Worm (Caenorhabditis elegans) whole organism, late embryonic: ENCODE measurements around the gene pyc-1.

ENCODE experiments used
- C38D4.7 ChIP-seq: fragments of 200-800 bp; sonication (Bioruptor generic); optimal IDR thresholded peaks from 2 replicates; lab custom pipeline; 2018; ENCODE audit warnings: mild to moderate bottlenecking, missing genetic modification characterization, moderate library complexity, missing compliant biosample characterization
- F13H6.1 ChIP-seq: sonication (generic microtip); optimal IDR thresholded peaks from 2 replicates; lab custom pipeline; 2016; ENCODE audit warnings: missing genetic modification characterization, missing compliant biosample characterization
- K02D7.2 ChIP-seq: sonication (generic microtip); optimal IDR thresholded peaks from 2 replicates; lab custom pipeline; 2017; ENCODE audit warnings: mild to moderate bottlenecking, missing genetic modification characterization, missing compliant biosample characterization
- K09A11.1 ChIP-seq: sonication (generic microtip); optimal IDR thresholded peaks from 2 replicates; lab custom pipeline; 2017; ENCODE audit warnings: antibody characterized with exemption, mild to moderate bottlenecking, missing genetic modification characterization, missing compliant biosample characterization; ENCODE audit not compliant: insufficient read depth
- T23F11.4 ChIP-seq: fragments of 200-800 bp; sonication (Bioruptor generic); optimal IDR thresholded peaks from 2 replicates; lab custom pipeline; 2018; ENCODE audit warnings: mild to moderate bottlenecking, missing genetic modification characterization, missing compliant biosample characterization
- Y22D7AL.16 ChIP-seq: sonication (generic microtip); optimal IDR thresholded peaks from 2 replicates; lab custom pipeline; 2016; ENCODE audit warnings: missing genetic modification characterization, missing compliant biosample characterization
- ahr-1 ChIP-seq: sonication (generic microtip); optimal IDR thresholded peaks from 2 replicates; lab custom pipeline; 2016; ENCODE audit warnings: missing genetic modification characterization, missing compliant biosample characterization
- ama-1 ChIP-seq: fragments of 150-350 bp; optimal IDR thresholded peaks from 2 replicates; lab custom pipeline; 2014
- ceh-14 ChIP-seq: sonication (generic microtip); optimal IDR thresholded peaks from 2 replicates; lab custom pipeline; 2016; ENCODE audit warnings: missing genotype, missing genetic modification characterization, missing compliant biosample characterization
- ceh-18 ChIP-seq: sonication (generic microtip); optimal IDR thresholded peaks from 2 replicates; lab custom pipeline; 2016; ENCODE audit warnings: missing genetic modification characterization, missing compliant biosample characterization
- ceh-19 ChIP-seq: fragments of 200-800 bp; sonication (Bioruptor generic); optimal IDR thresholded peaks from 2 replicates; lab custom pipeline; 2018; ENCODE audit warnings: mild to moderate bottlenecking, missing genetic modification characterization, missing compliant biosample characterization
- ceh-24 ChIP-seq: sonication (generic microtip); optimal IDR thresholded peaks from 2 replicates; lab custom pipeline; 2016; ENCODE audit warnings: mild to moderate bottlenecking, missing genetic modification characterization, missing compliant biosample characterization
- ceh-31 ChIP-seq: sonication (generic microtip); optimal IDR thresholded peaks from 2 replicates; lab custom pipeline; 2016; ENCODE audit warnings: missing genetic modification characterization, missing compliant biosample characterization
- ets-4 ChIP-seq: sonication (generic microtip); optimal IDR thresholded peaks from 2 replicates; lab custom pipeline; 2016; ENCODE audit warnings: missing genetic modification characterization, missing compliant biosample characterization
- eyg-1 ChIP-seq: sonication (generic microtip); optimal IDR thresholded peaks from 2 replicates; lab custom pipeline; 2016; ENCODE audit warnings: missing genotype, missing genetic modification characterization, missing compliant biosample characterization
- fkh-10 ChIP-seq: fragments of 150-350 bp; optimal IDR thresholded peaks from 2 replicates; lab custom pipeline; 2014; ENCODE audit warnings: missing biosample characterization, missing genetic modification reagents, missing genetic modification characterization
- fkh-6 ChIP-seq: sonication (generic microtip); optimal IDR thresholded peaks from 2 replicates; lab custom pipeline; 2016; ENCODE audit warnings: missing genetic modification characterization, missing compliant biosample characterization
- gmeb-2 ChIP-seq: sonication (generic microtip); optimal IDR thresholded peaks from 2 replicates; lab custom pipeline; 2016; ENCODE audit warnings: missing genetic modification characterization, inconsistent platforms, missing compliant biosample characterization
- hlh-13 ChIP-seq: fragments of 200-800 bp; sonication (Bioruptor generic); optimal IDR thresholded peaks from 2 replicates; lab custom pipeline; 2018; ENCODE audit warnings: mild to moderate bottlenecking, missing genetic modification characterization, missing compliant biosample characterization
- hlh-15 ChIP-seq: sonication (generic microtip); optimal IDR thresholded peaks from 2 replicates; lab custom pipeline; 2016; ENCODE audit warnings: missing genetic modification characterization, missing compliant biosample characterization
- hlh-30 ChIP-seq: sonication (generic microtip); optimal IDR thresholded peaks from 2 replicates; lab custom pipeline; 2017; ENCODE audit warnings: antibody characterized with exemption, missing genetic modification characterization, missing compliant biosample characterization; ENCODE audit not compliant: insufficient read depth
- lin-11 ChIP-seq: fragments of 200-800 bp; sonication (Bioruptor generic); optimal IDR thresholded peaks from 2 replicates; lab custom pipeline; 2018; ENCODE audit warnings: mild to moderate bottlenecking, missing genetic modification characterization, missing compliant biosample characterization
- nhr-11 ChIP-seq: fragments of 150-350 bp; optimal IDR thresholded peaks from 2 replicates; lab custom pipeline; 2014; ENCODE audit warnings: missing biosample characterization, missing genetic modification characterization
- nhr-232 ChIP-seq: sonication (generic microtip); optimal IDR thresholded peaks from 2 replicates; lab custom pipeline; 2016; ENCODE audit warnings: missing genetic modification characterization, missing compliant biosample characterization
- pax-1 ChIP-seq: fragments of 150-350 bp; optimal IDR thresholded peaks from 2 replicates; lab custom pipeline; 2014; ENCODE audit warnings: missing biosample characterization, missing genetic modification characterization
- pha-2 ChIP-seq: sonication (generic microtip); optimal IDR thresholded peaks from 2 replicates; lab custom pipeline; 2017; ENCODE audit warnings: mild to moderate bottlenecking, missing genetic modification characterization, missing compliant biosample characterization
- rnt-1 ChIP-seq: sonication (generic microtip); optimal IDR thresholded peaks from 2 replicates; lab custom pipeline; 2016; ENCODE audit warnings: missing genetic modification characterization, missing compliant biosample characterization
- sdc-2 ChIP-seq: sonication (generic microtip); optimal IDR thresholded peaks from 2 replicates; lab custom pipeline; 2016; ENCODE audit warnings: missing genotype, missing genetic modification characterization, missing compliant biosample characterization
- sox-4 ChIP-seq: sonication (generic microtip); optimal IDR thresholded peaks from 2 replicates; lab custom pipeline; 2017; ENCODE audit warnings: mild to moderate bottlenecking, missing genetic modification characterization, inconsistent platforms, missing compliant biosample characterization
- syd-9 ChIP-seq: sonication (generic microtip); optimal IDR thresholded peaks from 2 replicates; lab custom pipeline; 2016; ENCODE audit warnings: mild to moderate bottlenecking, missing genetic modification characterization, moderate library complexity, missing compliant biosample characterization
- unc-42 ChIP-seq: sonication (generic microtip); optimal IDR thresholded peaks from 2 replicates; lab custom pipeline; 2016; ENCODE audit warnings: missing genotype, missing genetic modification characterization, missing compliant biosample characterization
- unc-55 ChIP-seq: sonication (generic microtip); optimal IDR thresholded peaks from 2 replicates; lab custom pipeline; 2017; ENCODE audit warnings: missing biosample characterization, missing genetic modification reagents, missing genetic modification characterization
- ztf-16 ChIP-seq: sonication (generic microtip); optimal IDR thresholded peaks from 2 replicates; lab custom pipeline; 2017; ENCODE audit warnings: missing genetic modification characterization, missing compliant biosample characterization

Gene pyc-1

DNA sequence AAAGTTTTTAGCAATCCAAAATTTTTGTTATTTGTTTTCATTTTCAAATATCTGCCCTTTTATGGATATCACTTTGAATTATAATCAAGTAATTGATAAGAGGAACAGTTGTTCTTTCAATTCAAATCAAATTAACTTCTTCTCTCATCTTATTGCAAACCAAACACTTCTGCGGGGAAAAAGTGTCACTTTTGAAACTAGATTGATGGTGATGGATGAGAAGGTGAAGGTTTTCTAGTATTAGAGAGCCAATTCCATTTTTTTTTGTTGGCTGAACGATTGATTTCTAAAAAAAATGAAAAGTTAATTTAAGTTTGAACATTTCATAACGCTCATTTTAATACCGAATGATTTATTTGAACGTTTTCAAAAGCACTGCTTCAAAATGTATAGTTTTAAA lies 42.5 kb downstream of the pyc-1 start:
- TF ChIP-seq unc-55 (GFP tag; lab: Kevin White, UChicago) (peak; percentile 88), C38D4.7 (GFP tag; lab: Kevin White, UChicago) (no peak)
- TF ChIP-seq, all 69 proteins: peak for 1

- no peak for TF ChIP-seq sdc-2 (tag; lab: Kevin White, UChicago)
- TF ChIP-seq rnt-1 (tag; lab: Kevin White, UChicago) = no peak
- no peak for TF ChIP-seq syd-9 (tag; lab: Kevin White, UChicago)
- TF ChIP-seq ahr-1 (tag; lab: Kevin White, UChicago) = no peak
- TF ChIP-seq F13H6.1 (tag; lab: Kevin White, UChicago) = no peak
- TF ChIP-seq T23F11.4 (GFP tag; lab: Kevin White, UChicago) = no peak
- no peak for TF ChIP-seq ceh-19 (GFP tag; lab: Kevin White, UChicago)
These were observed 43.0 kb downstream of the pyc-1 start for ce11 chrV:11779310-11779709.

ce11 chrV:11777846-11778245 lies 44.5 kb downstream of the pyc-1 start:
- TF ChIP-seq ceh-18 (tag; lab: Kevin White, UChicago) = peak; percentile 12
- no peak for TF ChIP-seq fkh-6 (tag; lab: Kevin White, UChicago)

- no peak for TF ChIP-seq hlh-13 (GFP tag; lab: Kevin White, UChicago)
- no peak for TF ChIP-seq K02D7.2 (tag; lab: Kevin White, UChicago)
- no peak for TF ChIP-seq ztf-16 (tag; lab: Kevin White, UChicago)
- TF ChIP-seq ceh-31 = no peak
- TF ChIP-seq hlh-15 = no peak
- no peak for TF ChIP-seq lin-11 (tag; lab: Kevin White, UChicago)
- TF ChIP-seq hlh-30 (tag; lab: Kevin White, UChicago) = no peak
- no peak for TF ChIP-seq Y22D7AL.16 (tag; lab: Kevin White, UChicago)
- TF ChIP-seq ama-1 (lab: Kevin White, UChicago) = no peak
- TF ChIP-seq fkh-10 (GFP tag; lab: Kevin White, UChicago) = no peak
- no peak for TF ChIP-seq gmeb-2 (tag; lab: Kevin White, UChicago)
- no peak for TF ChIP-seq unc-55 (GFP tag; lab: Kevin White, UChicago)
- no peak for TF ChIP-seq ceh-14 (tag; lab: Kevin White, UChicago)
- TF ChIP-seq ceh-19 (GFP tag; lab: Kevin White, UChicago) = no peak
- no peak for TF ChIP-seq K09A11.1
- TF ChIP-seq sox-4 (tag; lab: Kevin White, UChicago) = no peak
- TF ChIP-seq, all 69 proteins: peak for 0
These were observed 45.8 kb downstream of the pyc-1 start, which contains the start of gene F55A11.6 for ce11 chrV:11776538-11776937. TSS of gene F55A11.6 (plus strand) at chrV:11776838.

ce11 chrV:11773934-11774333 lies 48.4 kb downstream of the pyc-1 start:
- TF ChIP-seq nhr-232 (tag; lab: Kevin White, UChicago) = no peak
- TF ChIP-seq ets-4 (tag; lab: Kevin White, UChicago) = no peak
- no peak for TF ChIP-seq sox-4 (tag; lab: Kevin White, UChicago)
- no peak for TF ChIP-seq pha-2
- TF ChIP-seq fkh-6 (tag; lab: Kevin White, UChicago) = no peak
- no peak for TF ChIP-seq Y22D7AL.16 (tag; lab: Kevin White, UChicago)
- no peak for TF ChIP-seq ceh-24 (tag; lab: Kevin White, UChicago)
- no peak for TF ChIP-seq ahr-1 (tag; lab: Kevin White, UChicago)
- TF ChIP-seq rnt-1 (tag; lab: Kevin White, UChicago) = no peak
- no peak for TF ChIP-seq ceh-19 (GFP tag; lab: Kevin White, UChicago)
- TF ChIP-seq nhr-11 (tag; lab: Kevin White, UChicago) = no peak
- TF ChIP-seq unc-42 = no peak
- no peak for TF ChIP-seq pax-1 (tag; lab: Kevin White, UChicago)
- TF ChIP-seq T23F11.4 (GFP tag; lab: Kevin White, UChicago) = no peak
- TF ChIP-seq eyg-1 (tag; lab: Kevin White, UChicago) = no peak
- TF ChIP-seq hlh-13 (GFP tag; lab: Kevin White, UChicago) = no peak
